Fruit fly (Drosophila melanogaster): ENCODE data around the gene tnc.
A peak's percentile ranks its signal among the peaks of the same experiment; 100 is the strongest.

The tnc gene

DNA sequence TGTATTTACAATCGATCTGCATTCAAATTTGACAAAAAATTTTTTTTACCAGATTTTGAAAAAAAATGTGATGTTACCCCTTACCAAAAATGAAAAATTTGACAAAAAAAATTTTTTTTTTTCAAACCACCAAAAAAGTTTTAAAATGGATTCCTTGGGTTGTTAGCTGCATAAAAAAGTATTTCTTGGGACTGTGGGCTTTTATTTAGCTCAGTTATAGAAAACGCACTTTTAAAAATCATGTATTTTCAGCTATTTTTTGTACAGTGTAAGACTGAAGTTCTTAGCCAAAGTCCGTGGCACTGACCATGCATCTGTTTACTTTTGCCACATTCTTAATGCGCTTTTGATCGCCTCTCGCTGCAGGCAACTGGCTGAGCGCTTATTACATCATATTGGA, 18.8 kb upstream of the tnc start (continued):
- TF ChIP-seq CG7368 (GFP tag; optimal IDR thresholded peaks at IDR 0.05) (no peak), Eip75B (GFP tag; optimal IDR thresholded peaks at IDR 0.05) (peak; percentile 17), CG10631 (GFP tag; optimal IDR thresholded peaks at IDR 0.05) (peak; percentile 37), CG3032 (tag; optimal IDR thresholded peaks at IDR 0.05) (no peak), CG34406 (GFP tag; optimal IDR thresholded peaks at IDR 0.05) (no peak), svp (GFP tag) (peak; percentile 67), CG6854 (GFP tag; optimal IDR thresholded peaks at IDR 0.05) (no peak), Eip78C (GFP tag) (peak; percentile 81), topi (GFP tag; optimal IDR thresholded peaks at IDR 0.05) (peak; percentile 34), lz (GFP tag; optimal IDR thresholded peaks at IDR 0.05) (peak; percentile 6), Lpt (GFP tag; optimal IDR thresholded peaks at IDR 0.05) (no peak), acj6 (GFP tag; optimal IDR thresholded peaks at IDR 0.05) (peak; percentile 34), esn (GFP tag; optimal IDR thresholded peaks at IDR 0.05) (peak; percentile 58)

DNA sequence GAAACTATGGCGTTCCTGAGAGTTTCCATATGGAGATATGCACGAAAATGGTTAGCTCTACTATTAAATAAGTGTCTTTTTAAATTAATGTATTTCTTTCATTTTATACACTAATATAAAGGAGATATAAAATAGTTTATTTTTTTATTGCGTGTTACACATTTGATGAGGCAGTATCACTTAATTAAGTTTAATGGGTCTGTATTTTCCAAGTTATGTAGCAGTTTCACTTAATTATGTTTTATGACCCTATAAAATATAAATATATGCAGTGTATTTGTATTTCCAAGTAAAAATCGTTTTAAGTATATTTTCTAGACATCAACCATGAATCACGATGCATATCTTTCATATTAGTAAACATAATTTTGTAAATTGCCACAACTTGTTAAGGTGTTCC, 17.6 kb upstream of the tnc start:
- TF ChIP-seq CG4318 (GFP tag; optimal IDR thresholded peaks at IDR 0.05) (peak; percentile 21), CG8632 (GFP tag; optimal IDR thresholded peaks at IDR 0.05) (peak; percentile 3), dac (GFP tag; optimal IDR thresholded peaks at IDR 0.05) (no peak), Eip78C (GFP tag) (peak; percentile 37), Met (GFP tag; optimal IDR thresholded peaks at IDR 0.05) (peak; percentile 33), CG16779 (tag; optimal IDR thresholded peaks at IDR 0.05) (no peak), CG32006 (GFP tag; optimal IDR thresholded peaks at IDR 0.05) (peak; percentile 63), esn (GFP tag; optimal IDR thresholded peaks at IDR 0.05) (peak; percentile 28), OdsH (GFP tag; optimal IDR thresholded peaks at IDR 0.05) (peak; percentile 25), CG8119 (GFP tag; IDR thresholded peaks at IDR 0.05) (no peak), Hr39 (GFP tag; optimal IDR thresholded peaks at IDR 0.05) (peak; percentile 16), Hr38 (GFP tag; optimal IDR thresholded peaks at IDR 0.05) (no peak), Smox (GFP tag; optimal IDR thresholded peaks at IDR 0.05) (peak; percentile 19), dsx (GFP tag; optimal IDR thresholded peaks at IDR 0.05; ENCODE audit: poor library complexity, severe bottlenecking) (no peak), svp (GFP tag) (peak; percentile 77), cyc (GFP tag; optimal IDR thresholded peaks at IDR 0.05) (no peak), Sox102F (GFP tag; optimal IDR thresholded peaks at IDR 0.05) (peak; percentile 22)

DNA sequence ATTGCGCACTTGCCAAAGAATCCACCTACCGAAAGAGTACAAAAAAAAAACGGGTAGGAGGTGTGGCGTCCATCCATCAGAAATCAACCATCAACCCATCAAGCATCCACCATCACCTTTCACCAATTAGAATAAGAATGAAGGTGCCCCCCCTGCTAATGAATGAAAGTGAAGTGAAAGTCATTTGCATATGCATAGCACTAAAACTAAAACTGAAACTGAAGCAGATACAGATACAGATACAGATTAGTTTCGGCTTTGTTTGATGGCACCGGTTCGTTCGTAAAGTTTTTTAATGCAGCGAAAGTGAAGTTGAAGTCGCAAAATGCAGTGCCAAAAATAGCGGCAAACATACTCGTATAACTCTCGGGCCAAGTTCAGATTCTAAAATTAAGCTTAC, 16.2 kb upstream of the tnc start:
- TF ChIP-seq CG8119 (GFP tag; IDR thresholded peaks at IDR 0.05) (no peak), CG3032 (tag; optimal IDR thresholded peaks at IDR 0.05) (no peak), CG15336 (GFP tag; IDR thresholded peaks at IDR 0.05) (no peak), Blimp-1 (GFP tag; optimal IDR thresholded peaks at IDR 0.05) (no peak), lz (GFP tag; optimal IDR thresholded peaks at IDR 0.05) (no peak), vri (GFP tag; optimal IDR thresholded peaks at IDR 0.05) (no peak), fd85E (GFP tag; optimal IDR thresholded peaks at IDR 0.05) (no peak), CG3919 (GFP tag; optimal IDR thresholded peaks at IDR 0.05) (no peak), net (GFP tag; optimal IDR thresholded peaks at IDR 0.05) (no peak), cyc (GFP tag; optimal IDR thresholded peaks at IDR 0.05) (no peak), CG9139 (GFP tag; optimal IDR thresholded peaks at IDR 0.05) (no peak), CG32006 (GFP tag; optimal IDR thresholded peaks at IDR 0.05) (no peak), eg (GFP tag; IDR thresholded peaks at IDR 0.05) (no peak), dac (GFP tag; optimal IDR thresholded peaks at IDR 0.05) (no peak), Smox (GFP tag; optimal IDR thresholded peaks at IDR 0.05) (no peak), CG11762 (GFP tag; optimal IDR thresholded peaks at IDR 0.05; ENCODE audit: insufficient read depth) (no peak), CG8632 (GFP tag; optimal IDR thresholded peaks at IDR 0.05) (no peak), Gug (GFP tag; IDR thresholded peaks at IDR 0.05) (no peak)

DNA sequence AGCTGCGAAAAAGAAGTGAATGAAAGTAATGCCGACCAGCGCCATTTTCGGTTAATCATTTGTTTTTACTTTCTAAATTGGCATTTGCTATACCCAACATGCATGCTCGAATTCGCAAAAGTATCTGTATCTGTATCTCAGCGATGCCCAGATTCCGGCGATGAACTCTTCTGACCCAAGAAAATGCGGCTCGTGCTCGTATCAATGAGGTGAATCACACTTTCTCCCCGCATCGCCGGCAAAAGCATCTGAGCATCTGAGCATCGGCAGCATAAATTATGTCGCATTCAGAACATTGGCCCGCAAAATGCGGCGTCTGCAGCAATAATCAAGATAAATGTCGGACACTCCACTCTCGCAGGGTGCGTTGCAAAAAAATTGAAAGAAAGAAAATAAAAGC, 15.3 kb upstream of the tnc start:
- TF ChIP-seq CG6854 (GFP tag; optimal IDR thresholded peaks at IDR 0.05) (peak; percentile 59), Hr39 (GFP tag; optimal IDR thresholded peaks at IDR 0.05) (no peak), fd59A (GFP tag; optimal IDR thresholded peaks at IDR 0.05) (no peak), dsx (GFP tag; optimal IDR thresholded peaks at IDR 0.05; ENCODE audit: poor library complexity, severe bottlenecking) (no peak), svp (GFP tag) (peak; percentile 80), CG8119 (GFP tag; IDR thresholded peaks at IDR 0.05) (no peak), eg (GFP tag; IDR thresholded peaks at IDR 0.05) (no peak), Blimp-1 (GFP tag; optimal IDR thresholded peaks at IDR 0.05) (peak; percentile 88), Met (GFP tag; optimal IDR thresholded peaks at IDR 0.05) (no peak), Smox (GFP tag; optimal IDR thresholded peaks at IDR 0.05) (no peak), Sox14 (GFP tag; optimal IDR thresholded peaks at IDR 0.05) (no peak)

All from whole organism, prepupa.